Fruit fly (Drosophila melanogaster) whole organism, embryonic: ENCODE data around the gene Eato.

Experiments used
- Aef1 ChIP-seq: fragments of 200-800 bp; sonication (Bioruptor generic); IDR thresholded peaks from 3 replicates; pipeline ENCODE4 v1.3.6; 2022; ENCODE audit warnings: missing biosample characterization, missing genetic modification characterization
- Atf-2 ChIP-seq: fragments of 200-800 bp; sonication (Bioruptor generic); optimal IDR thresholded peaks from 2 replicates; lab custom pipeline; 2016; ENCODE audit warnings: missing biosample characterization, missing genetic modification characterization
- Blimp-1 ChIP-seq: fragments of 200-800 bp; sonication (Bioruptor generic); optimal IDR thresholded peaks from 3 replicates; lab custom pipeline; 2018; ENCODE audit warnings: missing biosample characterization, missing genetic modification characterization, mild to moderate bottlenecking, moderate library complexity, missing genetic modification reagents
- CG10209 ChIP-seq: fragments of 200-800 bp; sonication (Bioruptor generic); optimal IDR thresholded peaks from 3 replicates; lab custom pipeline; 2017; ENCODE audit warnings: missing biosample characterization, mild to moderate bottlenecking, missing genetic modification characterization, missing genetic modification reagents
- CG11560 ChIP-seq: fragments of 200-800 bp; sonication (Bioruptor generic); IDR thresholded peaks from 3 replicates; pipeline ENCODE4 v1.3.6; 2022; ENCODE audit warnings: missing biosample characterization, missing genetic modification characterization
- CG11723 ChIP-seq: fragments of 200-800 bp; sonication (Bioruptor generic); optimal IDR thresholded peaks from 2 replicates; lab custom pipeline; 2017; ENCODE audit warnings: missing biosample characterization, mild to moderate bottlenecking, missing genetic modification characterization
- CG12659 ChIP-seq: fragments of 200-800 bp; sonication (Bioruptor generic); optimal IDR thresholded peaks from 3 replicates; lab custom pipeline; 2017; ENCODE audit warnings: mild to moderate bottlenecking, missing biosample characterization, missing genetic modification reagents, missing genetic modification characterization
- CG13296 ChIP-seq: fragments of 200-800 bp; sonication (Bioruptor generic); optimal IDR thresholded peaks from 3 replicates; lab custom pipeline; 2018; ENCODE audit warnings: missing biosample characterization, mild to moderate bottlenecking, missing genetic modification characterization
- CG14667 ChIP-seq: fragments of 200-800 bp; sonication (Bioruptor generic); IDR thresholded peaks from 2 replicates; pipeline ENCODE4 v1.3.6; 2022; ENCODE audit warnings: missing biosample characterization, missing genetic modification characterization
- CG1603 ChIP-seq: fragments of 200-800 bp; sonication (Bioruptor generic); optimal IDR thresholded peaks from 2 replicates; lab custom pipeline; 2019; ENCODE audit warnings: missing biosample characterization, mild to moderate bottlenecking, missing genetic modification characterization, moderate library complexity
- CG16813 ChIP-seq: fragments of 200-800 bp; sonication (Bioruptor generic); IDR thresholded peaks from 3 replicates; pipeline ENCODE4 v1.3.6; 2022; ENCODE audit warnings: missing biosample characterization, missing genetic modification characterization; ENCODE audit not compliant: partially characterized antibody
- CG1792 ChIP-seq: fragments of 200-800 bp; sonication (Bioruptor generic); optimal IDR thresholded peaks from 2 replicates; lab custom pipeline; 2016; ENCODE audit warnings: missing biosample characterization, missing genetic modification characterization
- CG18262 ChIP-seq: fragments of 200-800 bp; optimal IDR thresholded peaks from 3 replicates; lab custom pipeline; 2019; ENCODE audit warnings: missing biosample characterization, mild to moderate bottlenecking, missing genetic modification characterization, moderate library complexity
- CG4328 ChIP-seq: fragments of 200-800 bp; sonication (Bioruptor generic); optimal IDR thresholded peaks from 3 replicates; lab custom pipeline; 2017; ENCODE audit warnings: missing biosample characterization, missing genetic modification reagents, missing genetic modification characterization
- CG4820 ChIP-seq: fragments of 200-800 bp; sonication (Bioruptor generic); optimal IDR thresholded peaks from 3 replicates; lab custom pipeline; 2016; ENCODE audit warnings: missing biosample characterization, missing genetic modification characterization
- CG6765 ChIP-seq: fragments of 200-800 bp; sonication (Bioruptor generic); optimal IDR thresholded peaks from 3 replicates; lab custom pipeline; 2017; ENCODE audit warnings: missing biosample characterization, mild to moderate bottlenecking, missing genetic modification characterization
- CG7556 ChIP-seq: fragments of 200-800 bp; sonication (Bioruptor generic); optimal IDR thresholded peaks from 2 replicates; lab custom pipeline; 2017; ENCODE audit warnings: missing biosample characterization, mild to moderate bottlenecking, missing genetic modification characterization
- CG9797 ChIP-seq: fragments of 200-800 bp; sonication (Bioruptor generic); optimal IDR thresholded peaks from 3 replicates; lab custom pipeline; 2018; ENCODE audit warnings: missing biosample characterization, mild to moderate bottlenecking, missing genetic modification characterization
- CG9932 ChIP-seq: fragments of 200-800 bp; sonication (Bioruptor generic); IDR thresholded peaks from 2 replicates; pipeline ENCODE4 v1.3.6; 2022; ENCODE audit warnings: missing biosample characterization, missing genetic modification characterization
- CHES-1-like ChIP-seq: fragments of 200-800 bp; sonication (Bioruptor generic); optimal IDR thresholded peaks from 2 replicates; lab custom pipeline; 2016; ENCODE audit warnings: missing biosample characterization, missing genetic modification characterization
- Camta ChIP-seq: fragments of 200-800 bp; sonication (Bioruptor generic); optimal IDR thresholded peaks from 2 replicates; lab custom pipeline; 2016; ENCODE audit warnings: missing biosample characterization, missing genetic modification characterization
- CrebB ChIP-seq: fragments of 200-800 bp; sonication (Bioruptor generic); optimal IDR thresholded peaks from 3 replicates; lab custom pipeline; 2018; ENCODE audit warnings: missing biosample characterization, mild to moderate bottlenecking, missing genetic modification characterization
- Ets65A ChIP-seq: fragments of 200-800 bp; sonication (Bioruptor generic); peaks from one replicate; lab custom pipeline; 2016; ENCODE audit warnings: missing biosample characterization, missing genetic modification characterization
- Ets97D ChIP-seq: fragments of 200-800 bp; sonication (Bioruptor generic); optimal IDR thresholded peaks from 3 replicates; lab custom pipeline; 2016; ENCODE audit warnings: missing biosample characterization, missing genetic modification characterization
- Hr78 ChIP-seq, 2 experiments: fragments of 200-800 bp in 1 of 2; fragments of >200 bp in 1 of 2; sonication (Bioruptor generic) in 1 of 2; optimal IDR thresholded peaks; 2 replicates each; lab custom pipeline; 2017 to 2019; ENCODE audit warnings: missing biosample characterization in 2 of 2, missing genetic modification characterization in 2 of 2, mild to moderate bottlenecking in 1 of 2, moderate library complexity in 1 of 2
- NK7.1 ChIP-seq: fragments of 200-800 bp; sonication (Bioruptor generic); optimal IDR thresholded peaks from 3 replicates; lab custom pipeline; 2016; ENCODE audit warnings: missing biosample characterization, missing genetic modification characterization
- Nf-YC ChIP-seq: fragments of 200-800 bp; optimal IDR thresholded peaks from 3 replicates; lab custom pipeline; 2019; ENCODE audit warnings: missing biosample characterization, mild to moderate bottlenecking, missing genetic modification characterization, moderate library complexity
- Oaz ChIP-seq: fragments of 200-800 bp; sonication (Bioruptor generic); IDR thresholded peaks from 2 replicates; pipeline ENCODE4 v1.3.6; 2022; ENCODE audit warnings: missing biosample characterization, missing genetic modification characterization
- Ptx1 ChIP-seq: fragments of 200-800 bp; sonication (Bioruptor generic); IDR thresholded peaks from 2 replicates; pipeline ENCODE4 v1.3.6; 2022; ENCODE audit warnings: missing biosample characterization, missing genetic modification characterization
- ara ChIP-seq: fragments of 200-800 bp; sonication (Bioruptor generic); IDR thresholded peaks from 2 replicates; pipeline ENCODE4 v1.3.6; 2022; ENCODE audit warnings: missing biosample characterization, missing genetic modification characterization
- cad ChIP-seq: fragments of >200 bp; optimal IDR thresholded peaks from 2 replicates; lab custom pipeline; 2017; ENCODE audit warnings: missing biosample characterization, missing genetic modification characterization
- crc ChIP-seq: fragments of 200-800 bp; sonication (Bioruptor generic); optimal IDR thresholded peaks from 2 replicates; lab custom pipeline; 2016; ENCODE audit warnings: missing biosample characterization, missing genetic modification characterization
- croc ChIP-seq: fragments of 200-800 bp; sonication (Bioruptor generic); conservative IDR thresholded peaks from 3 replicates; pipeline ENCODE4 v1.3.6; 2022; ENCODE audit warnings: missing biosample characterization, missing genetic modification characterization
- da ChIP-seq: fragments of 200-800 bp; sonication (Bioruptor generic); optimal IDR thresholded peaks from 2 replicates; lab custom pipeline; 2016; ENCODE audit warnings: missing biosample characterization, missing genetic modification characterization
- ems ChIP-seq: fragments of 200-800 bp; sonication (Bioruptor generic); optimal IDR thresholded peaks from 3 replicates; lab custom pipeline; 2016; ENCODE audit warnings: missing biosample characterization, missing genetic modification characterization
- exex ChIP-seq: fragments of 200-800 bp; sonication (Bioruptor generic); optimal IDR thresholded peaks from 4 replicates; lab custom pipeline; 2018; ENCODE audit warnings: missing biosample characterization, mild to moderate bottlenecking, missing genetic modification characterization, moderate library complexity
- ftz-f1 ChIP-seq: fragments of 200-800 bp; sonication (Bioruptor generic); optimal IDR thresholded peaks from 2 replicates; lab custom pipeline; 2016; ENCODE audit warnings: missing biosample characterization, missing genetic modification characterization
- fu2 ChIP-seq: fragments of 200-800 bp; sonication (Bioruptor generic); optimal IDR thresholded peaks from 2 replicates; lab custom pipeline; 2016; ENCODE audit warnings: missing biosample characterization, missing genetic modification characterization
- h ChIP-seq: fragments of >200 bp; optimal IDR thresholded peaks from 2 replicates; lab custom pipeline; 2017
- hb ChIP-seq: fragments of 200-800 bp; sonication (Bioruptor generic); IDR thresholded peaks from 3 replicates; pipeline ENCODE4 v1.3.6; 2022; ENCODE audit warnings: missing biosample characterization, missing genetic modification characterization; ENCODE audit not compliant: partially characterized antibody
- jumu ChIP-seq: fragments of 200-800 bp; sonication (Bioruptor generic); optimal IDR thresholded peaks from 3 replicates; lab custom pipeline; 2016; ENCODE audit warnings: missing biosample characterization, missing genetic modification characterization
- lab ChIP-seq: fragments of 200-800 bp; sonication (Bioruptor generic); optimal IDR thresholded peaks from 3 replicates; lab custom pipeline; 2017; ENCODE audit warnings: missing biosample characterization, missing genetic modification characterization, mild to moderate bottlenecking, moderate library complexity, missing genetic modification reagents
- nom ChIP-seq: fragments of 200-800 bp; sonication (Bioruptor generic); optimal IDR thresholded peaks from 2 replicates; lab custom pipeline; 2017; ENCODE audit warnings: missing biosample characterization, missing genetic modification characterization, mild to moderate bottlenecking, moderate library complexity, missing genetic modification reagents
- org-1 ChIP-seq: fragments of 200-800 bp; sonication (Bioruptor generic); optimal IDR thresholded peaks from 2 replicates; lab custom pipeline; 2017; ENCODE audit warnings: missing biosample characterization, missing genetic modification characterization
- pum ChIP-seq: fragments of 200-800 bp; sonication (Bioruptor generic); optimal IDR thresholded peaks from 2 replicates; lab custom pipeline; 2016; ENCODE audit warnings: missing biosample characterization, missing genetic modification characterization
- sens ChIP-seq: fragments of 200-800 bp; sonication (Bioruptor generic); peaks from one replicate; lab custom pipeline; 2016; ENCODE audit warnings: missing biosample characterization, missing genetic modification characterization
- stc ChIP-seq: fragments of 200-800 bp; sonication (Bioruptor generic); IDR thresholded peaks from 2 replicates; pipeline ENCODE4 v1.3.6; 2022; ENCODE audit warnings: missing biosample characterization, missing genetic modification characterization
- tin ChIP-seq: fragments of 200-800 bp; sonication (Bioruptor generic); optimal IDR thresholded peaks from 3 replicates; lab custom pipeline; 2016; ENCODE audit warnings: missing biosample characterization, missing genetic modification characterization
- usp ChIP-seq: fragments of >200 bp; optimal IDR thresholded peaks from 2 replicates; lab custom pipeline; 2017; ENCODE audit warnings: missing biosample characterization, missing genetic modification characterization
- vfl ChIP-seq: fragments of 200-800 bp; sonication (Bioruptor generic); optimal IDR thresholded peaks from 2 replicates; lab custom pipeline; 2016; ENCODE audit warnings: missing biosample characterization, missing genetic modification characterization
- wdn ChIP-seq: fragments of 200-800 bp; sonication (Bioruptor generic); IDR thresholded peaks from 2 replicates; pipeline ENCODE4 v1.3.6; 2022; ENCODE audit warnings: missing biosample characterization, missing genetic modification characterization

Eato gene

dm6 chr2L:13838647-13839390 lies 54.9 kb downstream of the Eato start (continued):
- TF ChIP-seq CG12659 (GFP tag; lab: Kevin White, UChicago): peak; percentile 24
- peak; percentile 67 for TF ChIP-seq lab (GFP tag; lab: Kevin White, UChicago)
- TF ChIP-seq CG10209 (GFP tag; lab: Kevin White, UChicago): peak; percentile 16
- TF ChIP-seq jumu (GFP tag; lab: Kevin White, UChicago): no peak
- peak; percentile 4 for TF ChIP-seq NK7.1
- no peak for TF ChIP-seq Ets97D (GFP tag; lab: Kevin White, UChicago)
- no peak for TF ChIP-seq Hr78 (GFP tag; optimal IDR thresholded peaks at IDR 0.05; lab: Kevin White, UChicago)
- no peak for TF ChIP-seq CG11560 (tag; lab: Robert Waterston, UW)
- peak; percentile 84 for TF ChIP-seq sens (GFP tag; lab: Kevin White, UChicago)
- peak; percentile 10 for TF ChIP-seq CG4820 (GFP tag; lab: Kevin White, UChicago)
- TF ChIP-seq CG11723 (GFP tag; lab: Kevin White, UChicago): no peak
- no peak for TF ChIP-seq org-1 (GFP tag; lab: Kevin White, UChicago)
- TF ChIP-seq ara (GFP tag; lab: Robert Waterston, UW): peak; percentile 37; the same call in 1 of the 2 replicates
- no peak for TF ChIP-seq h (lab: Kevin White, UChicago)
- TF ChIP-seq pum: no peak
- TF ChIP-seq wdn (GFP tag; lab: Robert Waterston, UW): no peak
- no peak for TF ChIP-seq CG4328 (GFP tag; lab: Kevin White, UChicago)
- 0 out of 2 replicates have a peak, but pooled peaks have one; percentile 18 for TF ChIP-seq stc
- TF ChIP-seq usp (GFP tag; lab: Kevin White, UChicago): no peak
- no peak for TF ChIP-seq CG6765 (GFP tag; lab: Kevin White, UChicago)
- no peak for TF ChIP-seq hb (GFP tag; lab: Robert Waterston, UW)
- TF ChIP-seq CG9797 (GFP tag; lab: Kevin White, UChicago): no peak
- no peak for TF ChIP-seq cad (GFP tag; lab: Kevin White, UChicago)
- TF ChIP-seq exex (tag; lab: Kevin White, UChicago): peak; percentile 82
- no peak for TF ChIP-seq crc (GFP tag; lab: Kevin White, UChicago)
- TF ChIP-seq Oaz (GFP tag; lab: Robert Waterston, UW): no peak
- no peak for TF ChIP-seq CG14667 (GFP tag; lab: Robert Waterston, UW)
- no peak for TF ChIP-seq vfl
- TF ChIP-seq CG1792 (GFP tag; lab: Kevin White, UChicago): peak; percentile 5
- no peak for TF ChIP-seq CHES-1-like (GFP tag; lab: Kevin White, UChicago)
- TF ChIP-seq croc (GFP tag; lab: Robert Waterston, UW): no peak
- peak; percentile 38 for TF ChIP-seq CG18262
- TF ChIP-seq da (GFP tag; lab: Kevin White, UChicago): no peak
- TF ChIP-seq Ets65A (GFP tag; lab: Kevin White, UChicago): no peak
- no peak for TF ChIP-seq CrebB (tag; lab: Kevin White, UChicago)
- no peak for TF ChIP-seq Blimp-1 (GFP tag; lab: Kevin White, UChicago)
- peak; percentile 38 for TF ChIP-seq Nf-YC (tag; lab: Kevin White, UChicago)
- TF ChIP-seq CG16813 (GFP tag; lab: Robert Waterston, UW): no peak
- peak; percentile 13 for TF ChIP-seq ems
- peak; percentile 10 for TF ChIP-seq Camta (GFP tag; lab: Kevin White, UChicago)
- TF ChIP-seq Ptx1: no peak
- peak; percentile 43 for TF ChIP-seq CG1603 (tag; lab: Kevin White, UChicago)
- TF ChIP-seq Aef1 (GFP tag; lab: Robert Waterston, UW): no peak
- no peak for TF ChIP-seq tin (GFP tag; lab: Kevin White, UChicago)
- no peak for TF ChIP-seq ftz-f1 (GFP tag; lab: Kevin White, UChicago)
- peak; percentile 67 for TF ChIP-seq CG13296 (GFP tag; lab: Kevin White, UChicago)
- TF ChIP-seq CG7556 (GFP tag; lab: Kevin White, UChicago): no peak
- no peak for TF ChIP-seq Atf-2 (GFP tag; lab: Kevin White, UChicago)
- TF ChIP-seq nom: no peak
- TF ChIP-seq fu2: no peak
- peak; percentile 42; the same call in 1 of the 2 replicates for TF ChIP-seq CG9932 (GFP tag; lab: Robert Waterston, UW)
